Fruit fly (Drosophila melanogaster): Measurements from ENCODE around the gene CG45067.

The CG45067 gene

dm6 chr3L:3077568-3078107 lies 36.6 kb downstream of the CG45067 start (continued):
- TF ChIP-seq Ptx1 (GFP tag; IDR thresholded peaks at IDR 0.05) (peak; percentile 42), jing (GFP tag; optimal IDR thresholded peaks at IDR 0.05) (no peak), CG34376 (GFP tag; optimal IDR thresholded peaks at IDR 0.05) (peak; percentile 80), CG7271 (tag; optimal IDR thresholded peaks at IDR 0.05) (no peak), bbx (GFP tag; IDR thresholded peaks at IDR 0.05; ENCODE audit: partially characterized antibody) (no peak), tx (GFP tag; optimal IDR thresholded peaks at IDR 0.05) (no peak), Antp (GFP tag; optimal IDR thresholded peaks at IDR 0.05) (peak; percentile 55), CG11398 (GFP tag; optimal IDR thresholded peaks at IDR 0.05) (peak; percentile 51), CHES-1-like (GFP tag; optimal IDR thresholded peaks at IDR 0.05) (peak; percentile 63), CG9437 (GFP tag; optimal IDR thresholded peaks at IDR 0.05) (no peak), Deaf1 (tag; optimal IDR thresholded peaks at IDR 0.05) (peak; percentile 69), Hand (GFP tag; optimal IDR thresholded peaks at IDR 0.05) (peak; percentile 49), bowl (GFP tag; IDR thresholded peaks at IDR 0.05) (no peak), CG6689 (GFP tag; IDR thresholded peaks at IDR 0.05) (no peak), CG3163 (GFP tag; optimal IDR thresholded peaks at IDR 0.05) (peak; percentile 46), Adf1 (GFP tag; IDR thresholded peaks at IDR 0.05) (peak; percentile 74), lov (optimal IDR thresholded peaks at IDR 0.05) (no peak), lov (GFP tag; IDR thresholded peaks at IDR 0.05) (peak; percentile 73; the same call in 1 of the 3 replicates), CG12104 (GFP tag; optimal IDR thresholded peaks at IDR 0.05) (no peak), E2f2 (GFP tag; IDR thresholded peaks at IDR 0.05) (peak; percentile 54), gsb-n (tag; optimal IDR thresholded peaks at IDR 0.05) (no peak), CG5953 (GFP tag; IDR thresholded peaks at IDR 0.05) (0 out of 2 replicates have a peak, but pooled peaks have one; percentile 8), zfh1 (GFP tag; IDR thresholded peaks at IDR 0.05) (0 out of 3 replicates have a peak, but pooled peaks have one; percentile 10), gro (GFP tag; optimal IDR thresholded peaks at IDR 0.05) (peak; percentile 70), seq (GFP tag; IDR thresholded peaks at IDR 0.05) (peak; percentile 30; the same call in 1 of the 2 replicates), CG11695 (GFP tag; IDR thresholded peaks at IDR 0.05) (peak; percentile 52; the same call in 2 of the 3 replicates), ttk (GFP tag; IDR thresholded peaks at IDR 0.05) (0 out of 2 replicates have a peak, but pooled peaks have one; percentile 34), CG13296 (GFP tag; optimal IDR thresholded peaks at IDR 0.05) (peak; percentile 51), CG1792 (GFP tag; optimal IDR thresholded peaks at IDR 0.05) (peak; percentile 15), chm (GFP tag; IDR thresholded peaks at IDR 0.05) (peak; percentile 59; the same call in 1 of the 2 replicates), CG2678 (tag; optimal IDR thresholded peaks at IDR 0.05) (peak; percentile 34), Meics (GFP tag; optimal IDR thresholded peaks at IDR 0.05) (peak; percentile 33), Jarid2 (GFP tag; optimal IDR thresholded peaks at IDR 0.05) (peak; percentile 81), CG10462 (GFP tag; optimal IDR thresholded peaks at IDR 0.05) (no peak), CrebB (tag; optimal IDR thresholded peaks at IDR 0.05) (peak; percentile 20), CG16863 (GFP tag; optimal IDR thresholded peaks at IDR 0.05) (no peak), CG6272 (GFP tag; IDR thresholded peaks at IDR 0.05) (0 out of 2 replicates have a peak, but pooled peaks have one; percentile 13), CG6765 (GFP tag; optimal IDR thresholded peaks at IDR 0.05) (peak; percentile 41), Myb (GFP tag; optimal IDR thresholded peaks at IDR 0.05) (peak; percentile 52), Hr78 (GFP tag; optimal IDR thresholded peaks at IDR 0.05) (peak in 1 of 2 experiments; percentile 89), CG7556 (GFP tag; optimal IDR thresholded peaks at IDR 0.05) (no peak), da (GFP tag; optimal IDR thresholded peaks at IDR 0.05) (no peak), CG14014 (GFP tag; IDR thresholded peaks at IDR 0.05) (peak; percentile 57; the same call in 1 of the 2 replicates), CG30403 (GFP tag; optimal IDR thresholded peaks at IDR 0.05) (no peak), NC2β (GFP tag; optimal IDR thresholded peaks at IDR 0.05) (peak; percentile 25), stwl (tag; optimal IDR thresholded peaks at IDR 0.05) (no peak), chinmo (GFP tag; IDR thresholded peaks at IDR 0.05; ENCODE audit: partially characterized antibody) (peak; percentile 98), CG32772 (GFP tag; IDR thresholded peaks at IDR 0.05) (peak; percentile 37; the same call in 1 of the 2 replicates), dati (GFP tag; IDR thresholded peaks at IDR 0.05) (no peak), crp (GFP tag; optimal IDR thresholded peaks at IDR 0.05) (peak in 1 of 2 experiments; percentile 15)

All from whole organism, embryonic.